Fruit fly (Drosophila melanogaster) S2 (cell line): Measurements from ENCODE around the gene CG3168.

ENCODE experiments used
- CG8478 ChIP-seq: fragments of >200 bp; optimal IDR thresholded peaks from 2 replicates; lab custom pipeline; 2018
- CTCF ChIP-seq, 2 experiments: fragments of >200 bp; optimal IDR thresholded peaks; 2 replicates each; lab custom pipeline; 2018

- TF ChIP-seq CTCF (optimal IDR thresholded peaks at IDR 0.05; lab: Kevin White, UChicago) (no peak), CG8478 (no peak)
Measured at dm6 chrX:6687267-6687666, 52.5 kb downstream of the CG3168 start, which contains the start of gene CG44303.
